Fruit fly (Drosophila melanogaster) whole organism, embryonic: ENCODE measurements around the gene vkg.

Source experiments
- ATbp ChIP-seq: fragments of 200-800 bp; sonication (Bioruptor generic); optimal IDR thresholded peaks from 2 replicates; lab custom pipeline; 2017; ENCODE audit warnings: missing biosample characterization, mild to moderate bottlenecking, missing genetic modification characterization, missing genetic modification reagents
- B-H2 ChIP-seq: fragments of 200-800 bp; sonication (Bioruptor generic); optimal IDR thresholded peaks from 2 replicates; lab custom pipeline; 2018; ENCODE audit warnings: missing biosample characterization, mild to moderate bottlenecking, missing genetic modification characterization
- CG10321 ChIP-seq: fragments of 200-800 bp; sonication (Bioruptor generic); IDR thresholded peaks from 2 replicates; pipeline ENCODE4 v1.3.6; 2022; ENCODE audit warnings: missing biosample characterization, missing genetic modification characterization
- CG10462 ChIP-seq: fragments of 200-800 bp; sonication (Bioruptor generic); optimal IDR thresholded peaks from 2 replicates; lab custom pipeline; 2016; ENCODE audit warnings: missing biosample characterization, missing genetic modification characterization
- CG10654 ChIP-seq: fragments of 200-800 bp; sonication (Bioruptor generic); optimal IDR thresholded peaks from 2 replicates; lab custom pipeline; 2016; ENCODE audit warnings: missing biosample characterization, missing genetic modification characterization
- CG12104 ChIP-seq: fragments of 200-800 bp; sonication (Bioruptor generic); optimal IDR thresholded peaks from 3 replicates; lab custom pipeline; 2016; ENCODE audit warnings: missing biosample characterization, missing genetic modification characterization
- CG12155 ChIP-seq: fragments of 200-800 bp; sonication (Bioruptor generic); optimal IDR thresholded peaks from 3 replicates; lab custom pipeline; 2016; ENCODE audit warnings: missing biosample characterization, missing genetic modification characterization
- CG12659 ChIP-seq: fragments of 200-800 bp; sonication (Bioruptor generic); optimal IDR thresholded peaks from 3 replicates; lab custom pipeline; 2017; ENCODE audit warnings: mild to moderate bottlenecking, missing biosample characterization, missing genetic modification reagents, missing genetic modification characterization
- CG15479 ChIP-seq: fragments of 200-800 bp; sonication (Bioruptor generic); optimal IDR thresholded peaks from 3 replicates; lab custom pipeline; 2019; ENCODE audit warnings: missing biosample characterization, mild to moderate bottlenecking, missing genetic modification characterization, moderate library complexity
- CG15601 ChIP-seq: fragments of 200-800 bp; sonication (Bioruptor generic); optimal IDR thresholded peaks from 3 replicates; lab custom pipeline; 2019; ENCODE audit warnings: missing biosample characterization, mild to moderate bottlenecking, missing genetic modification characterization, moderate library complexity
- CG17912 ChIP-seq: fragments of 200-800 bp; sonication (Bioruptor generic); optimal IDR thresholded peaks from 2 replicates; lab custom pipeline; 2018; ENCODE audit warnings: missing biosample characterization, mild to moderate bottlenecking, missing genetic modification characterization
- CG18476 ChIP-seq: fragments of 200-800 bp; sonication (Bioruptor generic); optimal IDR thresholded peaks from 2 replicates; lab custom pipeline; 2016; ENCODE audit warnings: missing biosample characterization, mild to moderate bottlenecking, missing genetic modification characterization
- CG30020 ChIP-seq: fragments of 200-800 bp; optimal IDR thresholded peaks from 2 replicates; lab custom pipeline; 2019; ENCODE audit warnings: missing biosample characterization, mild to moderate bottlenecking, missing genetic modification characterization, moderate library complexity
- CG34376 ChIP-seq: fragments of 200-800 bp; sonication (Bioruptor generic); optimal IDR thresholded peaks from 2 replicates; lab custom pipeline; 2018; ENCODE audit warnings: missing biosample characterization, mild to moderate bottlenecking, missing genetic modification characterization
- CG3847 ChIP-seq: fragments of 200-800 bp; sonication (Bioruptor generic); IDR thresholded peaks from 2 replicates; pipeline ENCODE4 v1.3.6; 2022; ENCODE audit warnings: missing biosample characterization, missing genetic modification characterization
- CG4282 ChIP-seq: fragments of 200-800 bp; sonication (Bioruptor generic); optimal IDR thresholded peaks from 2 replicates; lab custom pipeline; 2016; ENCODE audit warnings: missing biosample characterization, missing genetic modification characterization
- CG7745 ChIP-seq: fragments of 200-800 bp; sonication (Bioruptor generic); optimal IDR thresholded peaks from 2 replicates; lab custom pipeline; 2018; ENCODE audit warnings: missing biosample characterization, mild to moderate bottlenecking, missing genetic modification characterization, moderate library complexity
- CG9876 ChIP-seq: fragments of 200-800 bp; sonication (Bioruptor generic); optimal IDR thresholded peaks from 2 replicates; lab custom pipeline; 2016; ENCODE audit warnings: missing biosample characterization, missing genetic modification characterization
- CG9932 ChIP-seq: fragments of 200-800 bp; sonication (Bioruptor generic); IDR thresholded peaks from 2 replicates; pipeline ENCODE4 v1.3.6; 2022; ENCODE audit warnings: missing biosample characterization, missing genetic modification characterization
- Camta ChIP-seq: fragments of 200-800 bp; sonication (Bioruptor generic); optimal IDR thresholded peaks from 2 replicates; lab custom pipeline; 2016; ENCODE audit warnings: missing biosample characterization, missing genetic modification characterization
- Dad ChIP-seq: fragments of 200-800 bp; sonication (Bioruptor generic); optimal IDR thresholded peaks from 3 replicates; lab custom pipeline; 2016; ENCODE audit warnings: missing biosample characterization, missing genetic modification characterization
- Doc3 ChIP-seq: fragments of 200-800 bp; sonication (Bioruptor generic); IDR thresholded peaks from 3 replicates; pipeline ENCODE4 v1.3.6; 2022; ENCODE audit warnings: missing biosample characterization, missing genetic modification characterization; ENCODE audit not compliant: partially characterized antibody
- E2f1 ChIP-seq: fragments of 200-800 bp; sonication (Bioruptor generic); IDR thresholded peaks from 2 replicates; pipeline ENCODE4 v1.3.6; 2022; ENCODE audit warnings: missing biosample characterization, missing genetic modification characterization
- GATAe ChIP-seq: fragments of 200-800 bp; sonication (Bioruptor generic); conservative IDR thresholded peaks from 2 replicates; pipeline ENCODE4 v1.3.6; 2022; ENCODE audit warnings: missing biosample characterization, missing genetic modification characterization
- Gsc ChIP-seq: fragments of 200-800 bp; sonication (Bioruptor generic); IDR thresholded peaks from 2 replicates; pipeline ENCODE4 v1.3.6; 2022; ENCODE audit warnings: missing biosample characterization, missing genetic modification characterization
- HLH4C ChIP-seq: fragments of 200-800 bp; sonication (Bioruptor generic); IDR thresholded peaks from 3 replicates; pipeline ENCODE4 v1.3.6; 2022; ENCODE audit warnings: missing biosample characterization, missing genetic modification characterization; ENCODE audit not compliant: partially characterized antibody
- Hr39 ChIP-seq: fragments of >200 bp; optimal IDR thresholded peaks from 2 replicates; lab custom pipeline; 2017
- Hr78 ChIP-seq, 2 experiments: fragments of 200-800 bp in 1 of 2; fragments of >200 bp in 1 of 2; sonication (Bioruptor generic) in 1 of 2; optimal IDR thresholded peaks; 2 replicates each; lab custom pipeline; 2017 to 2019; ENCODE audit warnings: missing biosample characterization in 2 of 2, missing genetic modification characterization in 2 of 2, mild to moderate bottlenecking in 1 of 2, moderate library complexity in 1 of 2
- Hsf ChIP-seq: fragments of 200-800 bp; sonication (Bioruptor generic); optimal IDR thresholded peaks from 3 replicates; lab custom pipeline; 2016; ENCODE audit warnings: missing biosample characterization, missing genetic modification characterization
- Lim3 ChIP-seq: fragments of 200-800 bp; sonication (Bioruptor generic); IDR thresholded peaks from 2 replicates; pipeline ENCODE4 v1.3.6; 2022; ENCODE audit warnings: missing biosample characterization, missing genetic modification characterization
- MBD-R2 ChIP-seq: fragments of 200-800 bp; sonication (Bioruptor generic); IDR thresholded peaks from 2 replicates; pipeline ENCODE4 v1.3.6; 2022; ENCODE audit warnings: missing biosample characterization, missing genetic modification characterization
- Nf-YA ChIP-seq: fragments of 200-800 bp; sonication (Bioruptor generic); IDR thresholded peaks from 2 replicates; pipeline ENCODE4 v1.3.6; 2022; ENCODE audit warnings: missing biosample characterization, missing genetic modification characterization
- Poxn ChIP-seq: fragments of 200-800 bp; sonication (Bioruptor generic); IDR thresholded peaks from 2 replicates; pipeline ENCODE4 v1.3.6; 2022; ENCODE audit warnings: missing biosample characterization, missing genetic modification characterization
- Sry-β ChIP-seq: fragments of 200-800 bp; sonication (Bioruptor generic); optimal IDR thresholded peaks from 2 replicates; lab custom pipeline; 2018; ENCODE audit warnings: missing biosample characterization, mild to moderate bottlenecking, missing genetic modification characterization, moderate library complexity
- bigmax ChIP-seq: fragments of 200-800 bp; sonication (Bioruptor generic); optimal IDR thresholded peaks from 2 replicates; lab custom pipeline; 2018; ENCODE audit warnings: missing biosample characterization, mild to moderate bottlenecking, missing genetic modification characterization
- cas ChIP-seq: fragments of 200-800 bp; sonication (Bioruptor generic); IDR thresholded peaks from 2 replicates; pipeline ENCODE4 v1.3.6; 2022; ENCODE audit warnings: missing biosample characterization, missing genetic modification characterization
- chn ChIP-seq: fragments of 200-800 bp; sonication (Bioruptor generic); optimal IDR thresholded peaks from 2 replicates; lab custom pipeline; 2016; ENCODE audit warnings: missing biosample characterization, missing genetic modification characterization
- cwo ChIP-seq: fragments of 200-800 bp; sonication (Bioruptor generic); optimal IDR thresholded peaks from 3 replicates; lab custom pipeline; 2017; ENCODE audit warnings: missing biosample characterization, missing genetic modification characterization, mild to moderate bottlenecking, moderate library complexity, missing genetic modification reagents
- dan ChIP-seq: fragments of 200-800 bp; sonication (Bioruptor generic); IDR thresholded peaks from 2 replicates; pipeline ENCODE4 v1.3.6; 2022; ENCODE audit warnings: missing biosample characterization, missing genetic modification characterization
- kni ChIP-seq: fragments of 200-800 bp; sonication (Bioruptor generic); optimal IDR thresholded peaks from 3 replicates; lab custom pipeline; 2017; ENCODE audit warnings: mild to moderate bottlenecking, missing biosample characterization, missing genetic modification reagents, missing genetic modification characterization
- lab ChIP-seq: fragments of 200-800 bp; sonication (Bioruptor generic); optimal IDR thresholded peaks from 3 replicates; lab custom pipeline; 2017; ENCODE audit warnings: missing biosample characterization, missing genetic modification characterization, mild to moderate bottlenecking, moderate library complexity, missing genetic modification reagents
- lbe ChIP-seq: fragments of 200-800 bp; sonication (Bioruptor generic); optimal IDR thresholded peaks from 2 replicates; lab custom pipeline; 2016; ENCODE audit warnings: missing biosample characterization, mild to moderate bottlenecking, missing genetic modification characterization
- nom ChIP-seq: fragments of 200-800 bp; sonication (Bioruptor generic); optimal IDR thresholded peaks from 2 replicates; lab custom pipeline; 2017; ENCODE audit warnings: missing biosample characterization, missing genetic modification characterization, mild to moderate bottlenecking, moderate library complexity, missing genetic modification reagents
- repo ChIP-seq: fragments of 200-800 bp; sonication (Bioruptor generic); optimal IDR thresholded peaks from 2 replicates; lab custom pipeline; 2016; ENCODE audit warnings: missing biosample characterization, missing genetic modification characterization
- ro ChIP-seq: fragments of 200-800 bp; sonication (Bioruptor generic); IDR thresholded peaks from 2 replicates; pipeline ENCODE4 v1.3.6; 2022; ENCODE audit warnings: missing biosample characterization, missing genetic modification characterization
- seq ChIP-seq: fragments of 200-800 bp; sonication (Bioruptor generic); IDR thresholded peaks from 2 replicates; pipeline ENCODE4 v1.3.6; 2022; ENCODE audit warnings: missing biosample characterization, missing genetic modification characterization
- sob ChIP-seq: fragments of 200-800 bp; sonication (Bioruptor generic); IDR thresholded peaks from 2 replicates; pipeline ENCODE4 v1.3.6; 2022; ENCODE audit warnings: missing biosample characterization, missing genetic modification characterization
- tio ChIP-seq: fragments of 200-800 bp; sonication (Bioruptor generic); optimal IDR thresholded peaks from 2 replicates; lab custom pipeline; 2017; ENCODE audit warnings: missing biosample characterization, missing genetic modification characterization, inconsistent platforms
- unc-4 ChIP-seq: fragments of 200-800 bp; sonication (Bioruptor generic); IDR thresholded peaks from 2 replicates; pipeline ENCODE4 v1.3.6; 2022; ENCODE audit warnings: missing biosample characterization, missing genetic modification characterization; ENCODE audit not compliant: partially characterized antibody
- vvl ChIP-seq: fragments of 200-800 bp; sonication (Bioruptor generic); IDR thresholded peaks from 2 replicates; pipeline ENCODE4 v1.3.6; 2022; ENCODE audit warnings: missing biosample characterization, missing genetic modification characterization
- wor ChIP-seq: fragments of 200-800 bp; sonication (Bioruptor generic); IDR thresholded peaks from 2 replicates; pipeline ENCODE4 v1.3.6; 2022; ENCODE audit warnings: missing biosample characterization, missing genetic modification characterization

vkg gene

DNA sequence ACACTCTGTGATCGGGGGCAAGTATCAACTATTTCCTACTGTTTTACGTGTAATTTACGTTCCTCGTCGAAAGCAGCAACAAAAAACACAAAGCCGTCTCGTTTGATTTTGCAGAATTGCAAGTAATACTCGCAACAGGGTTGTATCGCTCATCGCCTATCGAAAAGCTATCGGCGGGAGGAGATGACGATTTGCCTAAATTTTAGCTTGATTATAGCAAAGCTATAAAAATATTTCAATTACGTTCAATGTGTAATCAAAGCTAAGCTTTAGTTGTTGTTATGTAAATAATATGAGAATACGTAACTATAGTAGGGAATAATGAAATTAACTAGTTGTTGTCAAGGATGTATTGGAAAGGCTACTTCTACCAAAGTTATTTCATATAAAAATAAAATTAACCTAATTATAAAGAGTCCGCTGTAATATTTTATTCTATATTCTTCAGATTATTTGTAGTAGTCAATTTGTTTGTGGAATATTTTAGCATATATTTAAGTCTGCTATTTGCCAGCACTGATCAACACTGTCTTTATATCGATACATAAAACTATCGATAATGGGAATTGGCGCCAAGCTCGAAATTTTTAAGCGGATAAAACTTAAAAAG lies 31.8 kb upstream of the vkg start, which contains the start of gene Rpn11 (continued):
- peak; percentile 97 for TF ChIP-seq Sry-β
- peak; percentile 65 for TF ChIP-seq CG30020 (tag; lab: Kevin White, UChicago)
- TF ChIP-seq sob (GFP tag; lab: Robert Waterston, UW): no peak
- no peak for TF ChIP-seq lbe (GFP tag; lab: Kevin White, UChicago)
- TF ChIP-seq CG15601 (tag; lab: Kevin White, UChicago): peak; percentile 56
- no peak for TF ChIP-seq repo
- TF ChIP-seq CG3847 (GFP tag; lab: Robert Waterston, UW): peak; percentile 58
- TF ChIP-seq CG18476 (GFP tag; lab: Kevin White, UChicago): peak; percentile 37
- TF ChIP-seq CG4282: no peak
- TF ChIP-seq Poxn: no peak
- TF ChIP-seq B-H2 (GFP tag; lab: Kevin White, UChicago): peak; percentile 59
- TF ChIP-seq GATAe (GFP tag; lab: Robert Waterston, UW): no peak
- TF ChIP-seq Hr78 (GFP tag; optimal IDR thresholded peaks at IDR 0.05; lab: Kevin White, UChicago): no peak
- peak; percentile 36 for TF ChIP-seq CG10654
- peak; percentile 71 for TF ChIP-seq CG12155 (GFP tag; lab: Kevin White, UChicago)
- no peak for TF ChIP-seq kni (GFP tag; lab: Kevin White, UChicago)
- TF ChIP-seq cwo (GFP tag; lab: Kevin White, UChicago): peak; percentile 27
- TF ChIP-seq CG10462 (GFP tag; lab: Kevin White, UChicago): peak; percentile 11
- TF ChIP-seq wor (GFP tag; lab: Robert Waterston, UW): no peak
- peak; percentile 73 for TF ChIP-seq MBD-R2 (GFP tag; lab: Robert Waterston, UW)
- TF ChIP-seq dan (GFP tag; lab: Robert Waterston, UW): no peak
- no peak for TF ChIP-seq CG7745 (tag; lab: Kevin White, UChicago)
- no peak for TF ChIP-seq CG15479 (GFP tag; lab: Kevin White, UChicago)
- peak; percentile 63 for TF ChIP-seq CG9932
- TF ChIP-seq vvl: peak; percentile 80
- TF ChIP-seq Gsc: no peak
- peak; percentile 45 for TF ChIP-seq tio (GFP tag; lab: Kevin White, UChicago)
- no peak for TF ChIP-seq bigmax (GFP tag; lab: Kevin White, UChicago)
- TF ChIP-seq nom (GFP tag; lab: Kevin White, UChicago): peak; percentile 28
- peak; percentile 62 for TF ChIP-seq lab (GFP tag; lab: Kevin White, UChicago)
- TF ChIP-seq CG34376 (GFP tag; lab: Kevin White, UChicago): peak; percentile 55
- TF ChIP-seq Lim3 (GFP tag; lab: Robert Waterston, UW): no peak
- TF ChIP-seq Camta (GFP tag; lab: Kevin White, UChicago): no peak
- TF ChIP-seq CG10321 (GFP tag; lab: Robert Waterston, UW): no peak
- TF ChIP-seq Hr39: no peak
- TF ChIP-seq CG12659: peak; percentile 71
- TF ChIP-seq Doc3 (GFP tag; lab: Robert Waterston, UW): 0 out of 3 replicates have a peak, but pooled peaks have one; percentile 33
- no peak for TF ChIP-seq ATbp (GFP tag; lab: Kevin White, UChicago)
- no peak for TF ChIP-seq E2f1 (GFP tag; lab: Robert Waterston, UW)
- no peak for TF ChIP-seq CG17912
- no peak for TF ChIP-seq Nf-YA (GFP tag; lab: Robert Waterston, UW)
- TF ChIP-seq Hsf (GFP tag; lab: Kevin White, UChicago): peak; percentile 59
- peak; percentile 38; the same call in 1 of the 2 replicates for TF ChIP-seq unc-4
- TF ChIP-seq cas (GFP tag; lab: Robert Waterston, UW): no peak
- no peak for TF ChIP-seq chn (GFP tag; lab: Kevin White, UChicago)
- no peak for TF ChIP-seq CG9876 (GFP tag; lab: Kevin White, UChicago)
- TF ChIP-seq CG12104 (GFP tag; lab: Kevin White, UChicago): peak; percentile 51
- TF ChIP-seq HLH4C (GFP tag; lab: Robert Waterston, UW): peak; percentile 44
- no peak for TF ChIP-seq Dad (GFP tag; lab: Kevin White, UChicago)
- TF ChIP-seq seq: no peak
- no peak for TF ChIP-seq ro (GFP tag; lab: Robert Waterston, UW)
